Fruit fly (Drosophila melanogaster) whole organism, embryonic: ENCODE measurements around the gene Cpr12A.

Experiments used
- Atf3 ChIP-seq: fragments of 200-800 bp; sonication (Bioruptor generic); optimal IDR thresholded peaks from 3 replicates; lab custom pipeline; 2016; ENCODE audit warnings: missing biosample characterization, missing genetic modification characterization
- Blimp-1 ChIP-seq: fragments of 200-800 bp; sonication (Bioruptor generic); optimal IDR thresholded peaks from 3 replicates; lab custom pipeline; 2018; ENCODE audit warnings: missing biosample characterization, missing genetic modification characterization, mild to moderate bottlenecking, moderate library complexity, missing genetic modification reagents
- C15 ChIP-seq: fragments of 200-800 bp; sonication (Bioruptor generic); IDR thresholded peaks from 3 replicates; pipeline ENCODE4 v1.3.6; 2022; ENCODE audit warnings: missing biosample characterization, missing genetic modification characterization
- CG11560 ChIP-seq: fragments of 200-800 bp; sonication (Bioruptor generic); IDR thresholded peaks from 3 replicates; pipeline ENCODE4 v1.3.6; 2022; ENCODE audit warnings: missing biosample characterization, missing genetic modification characterization
- CG12744 ChIP-seq: fragments of 200-800 bp; sonication (Bioruptor generic); optimal IDR thresholded peaks from 2 replicates; lab custom pipeline; 2016; ENCODE audit warnings: missing biosample characterization, missing genetic modification characterization
- CG14050 ChIP-seq: fragments of 200-800 bp; sonication (Bioruptor generic); IDR thresholded peaks from 3 replicates; pipeline ENCODE4 v1.3.6; 2022; ENCODE audit warnings: missing biosample characterization, missing genetic modification characterization
- CG16813 ChIP-seq: fragments of 200-800 bp; sonication (Bioruptor generic); IDR thresholded peaks from 3 replicates; pipeline ENCODE4 v1.3.6; 2022; ENCODE audit warnings: missing biosample characterization, missing genetic modification characterization; ENCODE audit not compliant: partially characterized antibody
- CG17361 ChIP-seq: fragments of 200-800 bp; sonication (Bioruptor generic); IDR thresholded peaks from 3 replicates; pipeline ENCODE4 v1.3.6; 2022; ENCODE audit warnings: missing biosample characterization, missing genetic modification characterization
- CG17829 ChIP-seq: fragments of 200-800 bp; optimal IDR thresholded peaks from 2 replicates; lab custom pipeline; 2019; ENCODE audit warnings: missing biosample characterization, mild to moderate bottlenecking, missing genetic modification characterization, moderate library complexity
- CG1792 ChIP-seq: fragments of 200-800 bp; sonication (Bioruptor generic); optimal IDR thresholded peaks from 2 replicates; lab custom pipeline; 2016; ENCODE audit warnings: missing biosample characterization, missing genetic modification characterization
- CG2202 ChIP-seq: fragments of 200-800 bp; sonication (Bioruptor generic); optimal IDR thresholded peaks from 2 replicates; lab custom pipeline; 2018; ENCODE audit warnings: missing biosample characterization, mild to moderate bottlenecking, missing genetic modification characterization
- CG2875 ChIP-seq: fragments of 200-800 bp; sonication (Bioruptor generic); optimal IDR thresholded peaks from 2 replicates; lab custom pipeline; 2017; ENCODE audit warnings: missing biosample characterization, mild to moderate bottlenecking, missing genetic modification characterization, missing genetic modification reagents
- CG6654 ChIP-seq: fragments of 200-800 bp; sonication (Bioruptor generic); optimal IDR thresholded peaks from 2 replicates; lab custom pipeline; 2017; ENCODE audit warnings: missing biosample characterization, mild to moderate bottlenecking, missing genetic modification characterization
- CG6765 ChIP-seq: fragments of 200-800 bp; sonication (Bioruptor generic); optimal IDR thresholded peaks from 3 replicates; lab custom pipeline; 2017; ENCODE audit warnings: missing biosample characterization, mild to moderate bottlenecking, missing genetic modification characterization
- CG7271 ChIP-seq: fragments of 200-800 bp; sonication (Bioruptor generic); optimal IDR thresholded peaks from 2 replicates; lab custom pipeline; 2018; ENCODE audit warnings: missing biosample characterization, mild to moderate bottlenecking, missing genetic modification characterization, moderate library complexity
- CG7372 ChIP-seq: fragments of 200-800 bp; sonication (Bioruptor generic); IDR thresholded peaks from 2 replicates; pipeline ENCODE4 v1.3.6; 2022; ENCODE audit warnings: missing biosample characterization, missing genetic modification characterization
- CG8290 ChIP-seq, 3 experiments: fragments of 200-800 bp; sonication (Bioruptor generic); optimal IDR thresholded peaks; 2 replicates each; lab custom pipeline; 2016 to 2019; ENCODE audit warnings: missing biosample characterization in 3 of 3, missing genetic modification characterization in 3 of 3, mild to moderate bottlenecking in 2 of 3, moderate library complexity in 1 of 3
- CG9876 ChIP-seq: fragments of 200-800 bp; sonication (Bioruptor generic); optimal IDR thresholded peaks from 2 replicates; lab custom pipeline; 2016; ENCODE audit warnings: missing biosample characterization, missing genetic modification characterization
- CG9932 ChIP-seq: fragments of 200-800 bp; sonication (Bioruptor generic); IDR thresholded peaks from 2 replicates; pipeline ENCODE4 v1.3.6; 2022; ENCODE audit warnings: missing biosample characterization, missing genetic modification characterization
- CHES-1-like ChIP-seq: fragments of 200-800 bp; sonication (Bioruptor generic); optimal IDR thresholded peaks from 2 replicates; lab custom pipeline; 2016; ENCODE audit warnings: missing biosample characterization, missing genetic modification characterization
- HLH54F ChIP-seq: fragments of 200-800 bp; sonication (Bioruptor generic); optimal IDR thresholded peaks from 3 replicates; lab custom pipeline; 2016; ENCODE audit warnings: missing biosample characterization, missing genetic modification characterization
- Hey ChIP-seq: fragments of 200-800 bp; sonication (Bioruptor generic); optimal IDR thresholded peaks from 3 replicates; lab custom pipeline; 2018; ENCODE audit warnings: missing biosample characterization, mild to moderate bottlenecking, missing genetic modification characterization
- NC2β ChIP-seq: fragments of 200-800 bp; sonication (Bioruptor generic); optimal IDR thresholded peaks from 2 replicates; lab custom pipeline; 2016; ENCODE audit warnings: missing biosample characterization, missing genetic modification characterization
- NK7.1 ChIP-seq: fragments of 200-800 bp; sonication (Bioruptor generic); optimal IDR thresholded peaks from 3 replicates; lab custom pipeline; 2016; ENCODE audit warnings: missing biosample characterization, missing genetic modification characterization
- Pdp1 ChIP-seq, 2 experiments: fragments of 200-800 bp; sonication (Bioruptor generic); optimal IDR thresholded peaks; 3 replicates each; lab custom pipeline; 2016; ENCODE audit warnings: missing biosample characterization in 2 of 2, missing genetic modification characterization in 2 of 2, mild to moderate bottlenecking in 1 of 2, moderate library complexity in 1 of 2
- Spps ChIP-seq: fragments of 200-800 bp; sonication (Bioruptor generic); optimal IDR thresholded peaks from 2 replicates; lab custom pipeline; 2018; ENCODE audit warnings: missing biosample characterization, mild to moderate bottlenecking, missing genetic modification characterization
- Sry-δ ChIP-seq: fragments of 200-800 bp; sonication (Bioruptor generic); optimal IDR thresholded peaks from 2 replicates; lab custom pipeline; 2016; ENCODE audit warnings: missing biosample characterization, missing genetic modification characterization
- Trl ChIP-seq, 3 experiments: fragments of >200 bp in 2 of 3; fragments of 200-800 bp in 1 of 3; sonication (Bioruptor generic) in 1 of 3; optimal IDR thresholded peaks; 2 replicates in 1 of 3; 3 replicates in 2 of 3; lab custom pipeline; 2016 to 2017; ENCODE audit warnings: missing biosample characterization in 1 of 3, missing genetic modification characterization in 1 of 3
- cg ChIP-seq: fragments of 200-800 bp; sonication (Bioruptor generic); optimal IDR thresholded peaks from 3 replicates; lab custom pipeline; 2019; ENCODE audit warnings: missing biosample characterization, mild to moderate bottlenecking, missing genetic modification characterization, moderate library complexity
- chif ChIP-seq, 2 experiments: fragments of 200-800 bp; sonication (Bioruptor generic); optimal IDR thresholded peaks; 3 replicates each; lab custom pipeline; 2016; ENCODE audit warnings: missing biosample characterization in 2 of 2, missing genetic modification characterization in 2 of 2
- da ChIP-seq: fragments of 200-800 bp; sonication (Bioruptor generic); optimal IDR thresholded peaks from 2 replicates; lab custom pipeline; 2016; ENCODE audit warnings: missing biosample characterization, missing genetic modification characterization
- dmrt99B ChIP-seq: fragments of 200-800 bp; sonication (Bioruptor generic); optimal IDR thresholded peaks from 2 replicates; lab custom pipeline; 2018; ENCODE audit warnings: missing biosample characterization, mild to moderate bottlenecking, missing genetic modification characterization, moderate library complexity
- en ChIP-seq: fragments of 200-800 bp; sonication (Bioruptor generic); optimal IDR thresholded peaks from 2 replicates; lab custom pipeline; 2016; ENCODE audit warnings: missing biosample characterization, missing genetic modification characterization
- eyg ChIP-seq: fragments of 200-800 bp; sonication (Bioruptor generic); optimal IDR thresholded peaks from 3 replicates; lab custom pipeline; 2016; ENCODE audit warnings: missing biosample characterization, missing genetic modification characterization
- fd96Cb ChIP-seq: fragments of 200-800 bp; sonication (Bioruptor generic); optimal IDR thresholded peaks from 2 replicates; lab custom pipeline; 2018; ENCODE audit warnings: missing biosample characterization, mild to moderate bottlenecking, missing genetic modification characterization, moderate library complexity
- gem ChIP-seq: fragments of 200-800 bp; sonication (Bioruptor generic); optimal IDR thresholded peaks from 2 replicates; lab custom pipeline; 2019; ENCODE audit warnings: missing biosample characterization, mild to moderate bottlenecking, missing genetic modification characterization, moderate library complexity
- gfzf ChIP-seq: fragments of 200-800 bp; sonication (Bioruptor generic); optimal IDR thresholded peaks from 2 replicates; lab custom pipeline; 2016; ENCODE audit warnings: missing biosample characterization, mild to moderate bottlenecking, missing genetic modification characterization, moderate library complexity
- hb ChIP-seq: fragments of 200-800 bp; sonication (Bioruptor generic); IDR thresholded peaks from 3 replicates; pipeline ENCODE4 v1.3.6; 2022; ENCODE audit warnings: missing biosample characterization, missing genetic modification characterization; ENCODE audit not compliant: partially characterized antibody
- klu ChIP-seq: fragments of 200-800 bp; sonication (Bioruptor generic); IDR thresholded peaks from 2 replicates; pipeline ENCODE4 v1.3.6; 2022; ENCODE audit warnings: missing biosample characterization, missing genetic modification characterization
- knrl ChIP-seq: fragments of 200-800 bp; sonication (Bioruptor generic); IDR thresholded peaks from 3 replicates; pipeline ENCODE4 v1.3.6; 2022; ENCODE audit warnings: missing biosample characterization, missing genetic modification characterization; ENCODE audit not compliant: partially characterized antibody
- row ChIP-seq: fragments of 200-800 bp; sonication (Bioruptor generic); IDR thresholded peaks from 3 replicates; pipeline ENCODE4 v1.3.6; 2022; ENCODE audit warnings: missing biosample characterization, missing genetic modification characterization
- scrt ChIP-seq: fragments of 200-800 bp; sonication (Bioruptor generic); optimal IDR thresholded peaks from 2 replicates; lab custom pipeline; 2018; ENCODE audit warnings: missing biosample characterization, mild to moderate bottlenecking, missing genetic modification characterization, moderate library complexity
- seq ChIP-seq: fragments of 200-800 bp; sonication (Bioruptor generic); IDR thresholded peaks from 2 replicates; pipeline ENCODE4 v1.3.6; 2022; ENCODE audit warnings: missing biosample characterization, missing genetic modification characterization
- sima ChIP-seq: fragments of 200-800 bp; sonication (Bioruptor generic); optimal IDR thresholded peaks from 2 replicates; lab custom pipeline; 2016; ENCODE audit warnings: missing biosample characterization, missing genetic modification characterization
- sr ChIP-seq: fragments of 200-800 bp; sonication (Bioruptor generic); IDR thresholded peaks from 3 replicates; pipeline ENCODE4 v1.3.6; 2022; ENCODE audit warnings: missing biosample characterization, missing genetic modification characterization
- trh ChIP-seq: fragments of 200-800 bp; sonication (Bioruptor generic); optimal IDR thresholded peaks from 2 replicates; lab custom pipeline; 2016; ENCODE audit warnings: missing biosample characterization, missing genetic modification characterization
- usp ChIP-seq: fragments of >200 bp; optimal IDR thresholded peaks from 2 replicates; lab custom pipeline; 2017; ENCODE audit warnings: missing biosample characterization, missing genetic modification characterization

The Cpr12A gene

DNA sequence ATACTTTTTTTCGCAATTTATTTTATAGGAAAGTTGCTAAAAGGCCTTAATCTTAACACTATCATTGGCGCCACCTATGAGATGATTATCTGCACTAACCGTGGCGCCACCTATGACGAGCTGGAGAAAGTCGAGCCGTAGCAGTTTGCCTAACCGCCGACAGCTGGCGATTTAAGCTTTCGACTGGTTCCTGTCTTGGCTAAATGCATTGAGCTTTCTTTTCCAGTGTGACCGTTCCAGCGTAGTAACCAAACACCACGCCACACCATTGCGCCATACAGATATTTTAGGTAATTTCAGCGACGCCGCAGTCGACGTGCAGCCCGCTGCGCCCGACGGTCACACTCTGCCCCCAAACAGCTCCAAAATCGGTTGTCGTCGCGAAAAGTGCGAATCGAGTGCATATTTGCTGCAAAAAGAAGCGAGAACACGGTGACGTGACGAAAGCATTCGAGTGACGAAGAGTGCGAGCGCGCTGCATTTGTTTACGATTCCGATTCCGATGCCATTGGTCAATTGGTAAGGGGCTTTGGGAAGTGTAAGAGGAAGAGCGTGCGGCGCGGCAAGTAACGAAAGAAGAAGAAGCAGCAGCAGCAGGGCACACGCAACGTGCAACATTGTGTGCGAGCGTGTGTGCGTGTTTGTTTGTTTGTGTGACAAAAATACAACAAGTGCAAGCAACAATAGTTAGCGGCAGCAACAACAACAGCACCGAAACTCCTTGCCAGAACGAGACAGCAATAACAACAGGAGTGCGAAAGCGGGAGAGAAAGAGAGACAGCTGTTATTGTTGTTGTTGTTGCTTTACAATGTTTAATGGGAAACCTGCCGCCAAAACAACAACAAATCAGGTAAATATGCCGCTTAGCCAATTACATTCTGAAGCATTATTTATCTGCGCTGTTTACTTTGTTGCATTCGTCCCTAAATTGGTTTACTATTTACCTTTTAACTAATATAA, 20.3 kb downstream of the Cpr12A start, which contains the start of the genes CG46311 and Tpst (continued):
- TF ChIP-seq Trl (optimal IDR thresholded peaks at IDR 0.05; lab: Kevin White, UChicago) (no peak), Trl (GFP tag; optimal IDR thresholded peaks at IDR 0.05; lab: Kevin White, UChicago) (peak; percentile 72), CG17829 (tag; lab: Kevin White, UChicago) (peak; percentile 70), usp (GFP tag; lab: Kevin White, UChicago) (no peak), Sry-δ (GFP tag; lab: Kevin White, UChicago) (peak; percentile 50), NC2β (GFP tag; lab: Kevin White, UChicago) (peak; percentile 72), trh (GFP tag; lab: Kevin White, UChicago) (no peak), Hey (tag; lab: Kevin White, UChicago) (no peak), Atf3 (peak; percentile 32), en (GFP tag; lab: Kevin White, UChicago) (peak; percentile 39), row (peak; percentile 21; the same call in 1 of the 3 replicates), fd96Cb (tag; lab: Kevin White, UChicago) (peak; percentile 13), CHES-1-like (GFP tag; lab: Kevin White, UChicago) (peak; percentile 67), CG8290 (GFP tag; optimal IDR thresholded peaks at IDR 0.05; lab: Kevin White, UChicago) (peak; percentile 70), CG8290 (tag; optimal IDR thresholded peaks at IDR 0.05; lab: Kevin White, UChicago) (peak; percentile 30 to 89), chif (GFP tag; optimal IDR thresholded peaks at IDR 0.05; lab: Kevin White, UChicago) (peak; percentile 6 to 83), seq (GFP tag; lab: Robert Waterston, UW) (no peak), CG14050 (no peak), CG17361 (GFP tag; lab: Robert Waterston, UW) (peak; percentile 39; the same call in 2 of the 3 replicates), CG12744 (GFP tag; lab: Kevin White, UChicago) (peak; percentile 43), Spps (tag; lab: Kevin White, UChicago) (no peak), dmrt99B (peak; percentile 29), NK7.1 (GFP tag; lab: Kevin White, UChicago) (peak; percentile 39), gfzf (GFP tag; lab: Kevin White, UChicago) (peak; percentile 99), CG7372 (peak; percentile 33; the same call in 1 of the 2 replicates), klu (GFP tag; lab: Robert Waterston, UW) (no peak), hb (GFP tag; lab: Robert Waterston, UW) (no peak), HLH54F (GFP tag; lab: Kevin White, UChicago) (no peak), CG6765 (GFP tag; lab: Kevin White, UChicago) (no peak), C15 (no peak), eyg (GFP tag; lab: Kevin White, UChicago) (no peak), sr (GFP tag; lab: Robert Waterston, UW) (peak; percentile 43; the same call in 2 of the 3 replicates), sima (GFP tag; lab: Kevin White, UChicago) (peak; percentile 21), gem (tag; lab: Kevin White, UChicago) (peak; percentile 50), CG16813 (GFP tag; lab: Robert Waterston, UW) (no peak), CG11560 (tag; lab: Robert Waterston, UW) (peak; percentile 57; the same call in 2 of the 3 replicates), CG2202 (no peak), Pdp1 (GFP tag; optimal IDR thresholded peaks at IDR 0.05; lab: Kevin White, UChicago) (peak; percentile 61), da (peak; percentile 9), knrl (peak; percentile 48; the same call in 1 of the 3 replicates), CG7271 (no peak), scrt (GFP tag; lab: Kevin White, UChicago) (peak; percentile 48), CG6654 (GFP tag; lab: Kevin White, UChicago) (no peak), Blimp-1 (peak; percentile 34), CG9932 (GFP tag; lab: Robert Waterston, UW) (peak; percentile 74), CG9876 (GFP tag; lab: Kevin White, UChicago) (peak; percentile 1), CG1792 (GFP tag; lab: Kevin White, UChicago) (no peak), CG2875 (GFP tag; lab: Kevin White, UChicago) (peak; percentile 6), cg (GFP tag; lab: Kevin White, UChicago) (peak; percentile 73)
